Fruit fly (Drosophila melanogaster) whole organism, embryonic: ENCODE results near the gene CG11898.

Experiments used
- Bteb2 ChIP-seq: fragments of 200-800 bp; sonication (Bioruptor generic); optimal IDR thresholded peaks from 2 replicates; lab custom pipeline; 2016; ENCODE audit warnings: missing biosample characterization, missing genetic modification characterization
- CG15011 ChIP-seq: fragments of 200-800 bp; sonication (Bioruptor generic); optimal IDR thresholded peaks from 3 replicates; lab custom pipeline; 2018; ENCODE audit warnings: missing biosample characterization, mild to moderate bottlenecking, missing genetic modification characterization
- CG15073 ChIP-seq: fragments of 200-800 bp; sonication (Bioruptor generic); optimal IDR thresholded peaks from 2 replicates; lab custom pipeline; 2016; ENCODE audit warnings: missing biosample characterization, missing genetic modification characterization
- CG1647 ChIP-seq: fragments of 200-800 bp; sonication (Bioruptor generic); optimal IDR thresholded peaks from 3 replicates; lab custom pipeline; 2016; ENCODE audit warnings: missing biosample characterization, missing genetic modification characterization
- CG16813 ChIP-seq: fragments of 200-800 bp; sonication (Bioruptor generic); IDR thresholded peaks from 3 replicates; pipeline ENCODE4 v1.3.6; 2022; ENCODE audit warnings: missing biosample characterization, missing genetic modification characterization; ENCODE audit not compliant: partially characterized antibody
- CG17912 ChIP-seq: fragments of 200-800 bp; sonication (Bioruptor generic); optimal IDR thresholded peaks from 2 replicates; lab custom pipeline; 2018; ENCODE audit warnings: missing biosample characterization, mild to moderate bottlenecking, missing genetic modification characterization
- CG4360 ChIP-seq: fragments of 200-800 bp; sonication (Bioruptor generic); IDR thresholded peaks from 2 replicates; pipeline ENCODE4 v1.3.6; 2022; ENCODE audit warnings: missing biosample characterization, missing genetic modification characterization
- CG4404 ChIP-seq: fragments of 200-800 bp; sonication (Bioruptor generic); IDR thresholded peaks from 2 replicates; pipeline ENCODE4 v1.3.6; 2022; ENCODE audit warnings: missing biosample characterization, missing genetic modification characterization
- CG7786 ChIP-seq: fragments of 200-800 bp; sonication (Bioruptor generic); optimal IDR thresholded peaks from 2 replicates; lab custom pipeline; 2016; ENCODE audit warnings: missing biosample characterization, missing genetic modification characterization
- CG7839 ChIP-seq: fragments of 200-800 bp; sonication (Bioruptor generic); optimal IDR thresholded peaks from 3 replicates; lab custom pipeline; 2018; ENCODE audit warnings: missing biosample characterization, mild to moderate bottlenecking, missing genetic modification characterization, moderate library complexity
- CG8281 ChIP-seq: fragments of 200-800 bp; sonication (Bioruptor generic); optimal IDR thresholded peaks from 2 replicates; lab custom pipeline; 2018; ENCODE audit warnings: missing biosample characterization, mild to moderate bottlenecking, missing genetic modification characterization, moderate library complexity
- CG9876 ChIP-seq: fragments of 200-800 bp; sonication (Bioruptor generic); optimal IDR thresholded peaks from 2 replicates; lab custom pipeline; 2016; ENCODE audit warnings: missing biosample characterization, missing genetic modification characterization
- CG9932 ChIP-seq: fragments of 200-800 bp; sonication (Bioruptor generic); IDR thresholded peaks from 2 replicates; pipeline ENCODE4 v1.3.6; 2022; ENCODE audit warnings: missing biosample characterization, missing genetic modification characterization
- Ets65A ChIP-seq: fragments of 200-800 bp; sonication (Bioruptor generic); peaks from one replicate; lab custom pipeline; 2016; ENCODE audit warnings: missing biosample characterization, missing genetic modification characterization
- GATAe ChIP-seq: fragments of 200-800 bp; sonication (Bioruptor generic); conservative IDR thresholded peaks from 2 replicates; pipeline ENCODE4 v1.3.6; 2022; ENCODE audit warnings: missing biosample characterization, missing genetic modification characterization
- Gug ChIP-seq: fragments of 200-800 bp; sonication (Bioruptor generic); IDR thresholded peaks from 4 replicates; pipeline ENCODE4 v1.3.6; 2022; ENCODE audit warnings: missing biosample characterization, missing genetic modification characterization
- HmgZ ChIP-seq: fragments of 200-800 bp; sonication (Bioruptor generic); optimal IDR thresholded peaks from 2 replicates; lab custom pipeline; 2018; ENCODE audit warnings: missing biosample characterization, mild to moderate bottlenecking, missing genetic modification characterization
- Hr78 ChIP-seq, 2 experiments: fragments of 200-800 bp in 1 of 2; fragments of >200 bp in 1 of 2; sonication (Bioruptor generic) in 1 of 2; optimal IDR thresholded peaks; 2 replicates each; lab custom pipeline; 2017 to 2019; ENCODE audit warnings: missing biosample characterization in 2 of 2, missing genetic modification characterization in 2 of 2, mild to moderate bottlenecking in 1 of 2, moderate library complexity in 1 of 2
- Med ChIP-seq: fragments of 200-800 bp; sonication (Bioruptor generic); peaks from one replicate; lab custom pipeline; 2016; ENCODE audit warnings: missing biosample characterization, missing genetic modification characterization, mild to moderate bottlenecking, inconsistent platforms, moderate library complexity
- NFAT ChIP-seq: fragments of 200-800 bp; sonication (Bioruptor generic); IDR thresholded peaks from 2 replicates; pipeline ENCODE4 v1.3.6; 2022; ENCODE audit warnings: missing biosample characterization, missing genetic modification characterization
- NfI ChIP-seq: fragments of 200-800 bp; sonication (Bioruptor generic); optimal IDR thresholded peaks from 3 replicates; lab custom pipeline; 2018; ENCODE audit warnings: missing biosample characterization, mild to moderate bottlenecking, missing genetic modification characterization, moderate library complexity
- Xrp1 ChIP-seq: fragments of 200-800 bp; sonication (Bioruptor generic); IDR thresholded peaks from 2 replicates; pipeline ENCODE4 v1.3.6; 2022; ENCODE audit warnings: missing biosample characterization, missing genetic modification characterization
- ara ChIP-seq: fragments of 200-800 bp; sonication (Bioruptor generic); IDR thresholded peaks from 2 replicates; pipeline ENCODE4 v1.3.6; 2022; ENCODE audit warnings: missing biosample characterization, missing genetic modification characterization
- az2 ChIP-seq: fragments of 200-800 bp; sonication (Bioruptor generic); optimal IDR thresholded peaks from 3 replicates; lab custom pipeline; 2016; ENCODE audit warnings: missing biosample characterization, missing genetic modification characterization
- bab2 ChIP-seq: fragments of 200-800 bp; sonication (Bioruptor generic); optimal IDR thresholded peaks from 2 replicates; lab custom pipeline; 2016; ENCODE audit warnings: missing biosample characterization, missing genetic modification characterization
- bsh ChIP-seq, 2 experiments: fragments of 200-800 bp; sonication (Bioruptor generic); optimal IDR thresholded peaks; 2 replicates each; lab custom pipeline; 2017 to 2018; ENCODE audit warnings: mild to moderate bottlenecking in 2 of 2, missing biosample characterization in 2 of 2, missing genetic modification characterization in 2 of 2, moderate library complexity in 1 of 2
- chinmo ChIP-seq: fragments of 200-800 bp; sonication (Bioruptor generic); IDR thresholded peaks from 4 replicates; pipeline ENCODE4 v1.3.6; 2022; ENCODE audit warnings: missing biosample characterization, missing genetic modification characterization; ENCODE audit not compliant: partially characterized antibody
- corto ChIP-seq: fragments of 200-800 bp; sonication (Bioruptor generic); optimal IDR thresholded peaks from 2 replicates; lab custom pipeline; 2016; ENCODE audit warnings: missing biosample characterization, mild to moderate bottlenecking, missing genetic modification characterization, moderate library complexity
- dan ChIP-seq: fragments of 200-800 bp; sonication (Bioruptor generic); IDR thresholded peaks from 2 replicates; pipeline ENCODE4 v1.3.6; 2022; ENCODE audit warnings: missing biosample characterization, missing genetic modification characterization
- dati ChIP-seq: fragments of 200-800 bp; sonication (Bioruptor generic); IDR thresholded peaks from 2 replicates; pipeline ENCODE4 v1.3.6; 2022; ENCODE audit warnings: missing biosample characterization, missing genetic modification characterization
- dimm ChIP-seq: fragments of 200-800 bp; sonication (Bioruptor generic); IDR thresholded peaks from 2 replicates; pipeline ENCODE4 v1.3.6; 2022; ENCODE audit warnings: missing biosample characterization, missing genetic modification characterization
- dm ChIP-seq: fragments of 200-800 bp; sonication (Bioruptor generic); optimal IDR thresholded peaks from 3 replicates; lab custom pipeline; 2016; ENCODE audit warnings: missing biosample characterization, missing genetic modification characterization
- dmrt99B ChIP-seq: fragments of 200-800 bp; sonication (Bioruptor generic); optimal IDR thresholded peaks from 2 replicates; lab custom pipeline; 2018; ENCODE audit warnings: missing biosample characterization, mild to moderate bottlenecking, missing genetic modification characterization, moderate library complexity
- ems ChIP-seq: fragments of 200-800 bp; sonication (Bioruptor generic); optimal IDR thresholded peaks from 3 replicates; lab custom pipeline; 2016; ENCODE audit warnings: missing biosample characterization, missing genetic modification characterization
- gfzf ChIP-seq: fragments of 200-800 bp; sonication (Bioruptor generic); optimal IDR thresholded peaks from 2 replicates; lab custom pipeline; 2016; ENCODE audit warnings: missing biosample characterization, mild to moderate bottlenecking, missing genetic modification characterization, moderate library complexity
- hbn ChIP-seq: fragments of 200-800 bp; sonication (Bioruptor generic); IDR thresholded peaks from 2 replicates; pipeline ENCODE4 v1.3.6; 2022; ENCODE audit warnings: missing biosample characterization, missing genetic modification characterization; ENCODE audit not compliant: partially characterized antibody
- lab ChIP-seq: fragments of 200-800 bp; sonication (Bioruptor generic); optimal IDR thresholded peaks from 3 replicates; lab custom pipeline; 2017; ENCODE audit warnings: missing biosample characterization, missing genetic modification characterization, mild to moderate bottlenecking, moderate library complexity, missing genetic modification reagents
- lbe ChIP-seq: fragments of 200-800 bp; sonication (Bioruptor generic); optimal IDR thresholded peaks from 2 replicates; lab custom pipeline; 2016; ENCODE audit warnings: missing biosample characterization, mild to moderate bottlenecking, missing genetic modification characterization
- maf-S ChIP-seq: fragments of 200-800 bp; sonication (Bioruptor generic); optimal IDR thresholded peaks from 2 replicates; lab custom pipeline; 2016; ENCODE audit warnings: missing biosample characterization, missing genetic modification characterization
- nmo ChIP-seq: fragments of 200-800 bp; sonication (Bioruptor generic); optimal IDR thresholded peaks from 2 replicates; lab custom pipeline; 2018; ENCODE audit warnings: missing biosample characterization, mild to moderate bottlenecking, missing genetic modification characterization, moderate library complexity
- nom ChIP-seq: fragments of 200-800 bp; sonication (Bioruptor generic); optimal IDR thresholded peaks from 2 replicates; lab custom pipeline; 2017; ENCODE audit warnings: missing biosample characterization, missing genetic modification characterization, mild to moderate bottlenecking, moderate library complexity, missing genetic modification reagents
- repo ChIP-seq: fragments of 200-800 bp; sonication (Bioruptor generic); optimal IDR thresholded peaks from 2 replicates; lab custom pipeline; 2016; ENCODE audit warnings: missing biosample characterization, missing genetic modification characterization
- row ChIP-seq: fragments of 200-800 bp; sonication (Bioruptor generic); IDR thresholded peaks from 3 replicates; pipeline ENCODE4 v1.3.6; 2022; ENCODE audit warnings: missing biosample characterization, missing genetic modification characterization
- sqz ChIP-seq: fragments of 200-800 bp; sonication (Bioruptor generic); optimal IDR thresholded peaks from 3 replicates; lab custom pipeline; 2018; ENCODE audit warnings: missing biosample characterization, mild to moderate bottlenecking, missing genetic modification characterization
- sug ChIP-seq: fragments of 200-800 bp; optimal IDR thresholded peaks from 2 replicates; lab custom pipeline; 2019; ENCODE audit warnings: missing biosample characterization, mild to moderate bottlenecking, missing genetic modification characterization, moderate library complexity
- tgo ChIP-seq: fragments of 200-800 bp; sonication (Bioruptor generic); IDR thresholded peaks from 3 replicates; pipeline ENCODE4 v1.3.6; 2022; ENCODE audit warnings: missing biosample characterization, missing genetic modification characterization
- tin ChIP-seq: fragments of 200-800 bp; sonication (Bioruptor generic); optimal IDR thresholded peaks from 3 replicates; lab custom pipeline; 2016; ENCODE audit warnings: missing biosample characterization, missing genetic modification characterization
- tup ChIP-seq: fragments of 200-800 bp; sonication (Bioruptor generic); optimal IDR thresholded peaks from 2 replicates; lab custom pipeline; 2016; ENCODE audit warnings: missing biosample characterization, mild to moderate bottlenecking, missing genetic modification characterization, moderate library complexity

CG11898 gene

dm6 chr3R:29199807-29200693, 34.6 kb downstream of the CG11898 start, which contains the start of gene CG11899 (continued):
- no peak for TF ChIP-seq CG7839 (tag; lab: Kevin White, UChicago)
- TF ChIP-seq tup (GFP tag; lab: Kevin White, UChicago): no peak
- TF ChIP-seq CG1647: no peak
- peak; percentile 40; the same call in 1 of the 2 replicates for TF ChIP-seq ara (GFP tag; lab: Robert Waterston, UW)
- TF ChIP-seq CG8281 (tag; lab: Kevin White, UChicago): no peak
- no peak for TF ChIP-seq dmrt99B (tag; lab: Kevin White, UChicago)
- TF ChIP-seq Hr78 (GFP tag; optimal IDR thresholded peaks at IDR 0.05; lab: Kevin White, UChicago): peak in 1 of 2 experiments; percentile 37
- TF ChIP-seq bsh (GFP tag; optimal IDR thresholded peaks at IDR 0.05; lab: Kevin White, UChicago): peak in 1 of 2 experiments; percentile 47
- TF ChIP-seq chinmo: no peak
- TF ChIP-seq NFAT (GFP tag; lab: Robert Waterston, UW): 0 out of 2 replicates have a peak, but pooled peaks have one; percentile 23
- TF ChIP-seq ems (GFP tag; lab: Kevin White, UChicago): no peak
- TF ChIP-seq CG4360 (GFP tag; lab: Robert Waterston, UW): 0 out of 2 replicates have a peak, but pooled peaks have one; percentile 34
- TF ChIP-seq row (GFP tag; lab: Robert Waterston, UW): 0 out of 3 replicates have a peak, but pooled peaks have one; percentile 12
- TF ChIP-seq sqz (GFP tag; lab: Kevin White, UChicago): no peak
- TF ChIP-seq nmo (GFP tag; lab: Kevin White, UChicago): no peak
- TF ChIP-seq Bteb2 (GFP tag; lab: Kevin White, UChicago): no peak
- peak; percentile 21; the same call in 1 of the 2 replicates for TF ChIP-seq CG4404
- no peak for TF ChIP-seq repo (GFP tag; lab: Kevin White, UChicago)
- TF ChIP-seq Ets65A (GFP tag; lab: Kevin White, UChicago): peak; percentile 53
- no peak for TF ChIP-seq az2 (GFP tag; lab: Kevin White, UChicago)
- TF ChIP-seq CG7786: no peak
- no peak for TF ChIP-seq tgo (GFP tag; lab: Robert Waterston, UW)
- peak; percentile 9 for TF ChIP-seq tin (GFP tag; lab: Kevin White, UChicago)
- no peak for TF ChIP-seq CG16813 (GFP tag; lab: Robert Waterston, UW)
- TF ChIP-seq dan: no peak
- TF ChIP-seq dati (GFP tag; lab: Robert Waterston, UW): no peak
- 0 out of 2 replicates have a peak, but pooled peaks have one; percentile 32 for TF ChIP-seq CG9932 (GFP tag; lab: Robert Waterston, UW)
- TF ChIP-seq Xrp1: peak; percentile 36; the same call in 1 of the 2 replicates
- TF ChIP-seq sug: peak; percentile 46
- TF ChIP-seq hbn: no peak
- peak; percentile 89 for TF ChIP-seq nom (GFP tag; lab: Kevin White, UChicago)
- TF ChIP-seq NfI (GFP tag; lab: Kevin White, UChicago): no peak
- TF ChIP-seq GATAe (GFP tag; lab: Robert Waterston, UW): no peak
- no peak for TF ChIP-seq maf-S (GFP tag; lab: Kevin White, UChicago)
- TF ChIP-seq gfzf (GFP tag; lab: Kevin White, UChicago): no peak
- peak; percentile 21 for TF ChIP-seq lab (GFP tag; lab: Kevin White, UChicago)
- TF ChIP-seq CG15011 (GFP tag; lab: Kevin White, UChicago): no peak
- peak; percentile 7 for TF ChIP-seq bab2
- TF ChIP-seq CG15073 (GFP tag; lab: Kevin White, UChicago): no peak
- TF ChIP-seq Med (GFP tag; lab: Kevin White, UChicago): peak; percentile 79
- TF ChIP-seq dimm: no peak
- peak; percentile 85 for TF ChIP-seq lbe (GFP tag; lab: Kevin White, UChicago)
- TF ChIP-seq dm (GFP tag; lab: Kevin White, UChicago): no peak
- peak; percentile 77 for TF ChIP-seq corto
- no peak for TF ChIP-seq CG9876 (GFP tag; lab: Kevin White, UChicago)
- peak; percentile 75; the same call in 3 of the 4 replicates for TF ChIP-seq Gug (GFP tag; lab: Robert Waterston, UW)
- TF ChIP-seq HmgZ (tag; lab: Kevin White, UChicago): no peak
- no peak for TF ChIP-seq CG17912 (GFP tag; lab: Kevin White, UChicago)
